Worm (Caenorhabditis elegans) whole organism, L2 larva: ENCODE measurements around the gene Y55F3BR.10.

ENCODE experiments used
- F13H6.1 ChIP-seq: sonication (generic microtip); optimal IDR thresholded peaks from 2 replicates; lab custom pipeline; 2016; ENCODE audit warnings: missing genetic modification characterization, missing compliant biosample characterization
- R02D3.7 ChIP-seq: fragments of 150-350 bp; optimal IDR thresholded peaks from 2 replicates; lab custom pipeline; 2014; ENCODE audit warnings: missing biosample characterization, missing genetic modification characterization
- Y55F3AM.14 ChIP-seq: fragments of 200-800 bp; sonication (Bioruptor generic); optimal IDR thresholded peaks from 2 replicates; lab custom pipeline; 2018; ENCODE audit warnings: mild to moderate bottlenecking, missing genetic modification characterization, missing compliant biosample characterization
- ZK546.5 ChIP-seq: sonication (generic microtip); optimal IDR thresholded peaks from 2 replicates; lab custom pipeline; 2017; ENCODE audit warnings: missing biosample characterization, missing genetic modification characterization
- alr-1 ChIP-seq: fragments of 150-350 bp; optimal IDR thresholded peaks from 2 replicates; lab custom pipeline; 2014; ENCODE audit warnings: missing biosample characterization, missing genetic modification characterization
- aly-2 ChIP-seq: fragments of 150-350 bp; optimal IDR thresholded peaks from 2 replicates; lab custom pipeline; 2014; ENCODE audit warnings: missing biosample characterization, missing genetic modification characterization
- blmp-1 ChIP-seq: sonication (generic microtip); optimal IDR thresholded peaks from 2 replicates; lab custom pipeline; 2017; ENCODE audit warnings: missing genetic modification characterization, mild to moderate bottlenecking, missing compliant biosample characterization, antibody characterized with exemption, moderate library complexity; ENCODE audit not compliant: insufficient read depth
- ceh-16 ChIP-seq: fragments of 150-350 bp; optimal IDR thresholded peaks from 2 replicates; lab custom pipeline; 2014; ENCODE audit warnings: missing biosample characterization, missing genetic modification characterization
- ceh-82 ChIP-seq: fragments of 150-350 bp; optimal IDR thresholded peaks from 2 replicates; lab custom pipeline; 2014; ENCODE audit warnings: missing biosample characterization, missing genetic modification characterization
- crh-2 ChIP-seq: sonication (generic microtip); optimal IDR thresholded peaks from 2 replicates; lab custom pipeline; 2017; ENCODE audit warnings: missing biosample characterization, missing genetic modification characterization
- dmd-4 ChIP-seq: sonication (generic microtip); optimal IDR thresholded peaks from 2 replicates; lab custom pipeline; 2017; ENCODE audit warnings: missing biosample characterization, missing genetic modification characterization
- elt-1 ChIP-seq: fragments of 150-350 bp; optimal IDR thresholded peaks from 2 replicates; lab custom pipeline; 2014; ENCODE audit warnings: missing biosample characterization, missing genetic modification characterization
- elt-3 ChIP-seq: sonication (generic microtip); optimal IDR thresholded peaks from 2 replicates; lab custom pipeline; 2017; ENCODE audit warnings: missing biosample characterization, missing genetic modification characterization
- fos-1 ChIP-seq: fragments of 150-350 bp; optimal IDR thresholded peaks from 2 replicates; lab custom pipeline; 2014; ENCODE audit warnings: missing biosample characterization, missing genetic modification characterization
- gmeb-1 ChIP-seq: fragments of 150-350 bp; optimal IDR thresholded peaks from 2 replicates; lab custom pipeline; 2014; ENCODE audit warnings: missing biosample characterization, missing genetic modification characterization
- lin-11 ChIP-seq: fragments of 150-350 bp; sonication (generic microtip); optimal IDR thresholded peaks from 2 replicates; lab custom pipeline; 2014; ENCODE audit warnings: missing biosample characterization, missing genetic modification characterization, inconsistent platforms, mixed read lengths
- lin-39 ChIP-seq: fragments of 150-350 bp; optimal IDR thresholded peaks from 2 replicates; lab custom pipeline; 2014; ENCODE audit warnings: missing biosample characterization, missing genetic modification reagents, missing genetic modification characterization
- lsy-2 ChIP-seq, 2 experiments: fragments of 150-350 bp in 1 of 2; sonication (generic microtip) in 1 of 2; optimal IDR thresholded peaks; 2 replicates each; lab custom pipeline; 2014 to 2017; ENCODE audit warnings: missing biosample characterization in 2 of 2, missing genetic modification characterization in 2 of 2
- mbf-1 ChIP-seq: sonication (generic microtip); optimal IDR thresholded peaks from 2 replicates; lab custom pipeline; 2017; ENCODE audit warnings: missing biosample characterization, missing genetic modification characterization
- nhr-10 ChIP-seq: sonication (generic microtip); optimal IDR thresholded peaks from 2 replicates; lab custom pipeline; 2017; ENCODE audit warnings: missing biosample characterization, missing genetic modification characterization
- nhr-11 ChIP-seq: fragments of 150-350 bp; optimal IDR thresholded peaks from 2 replicates; lab custom pipeline; 2014; ENCODE audit warnings: missing biosample characterization, missing genetic modification characterization
- nhr-12 ChIP-seq: fragments of 150-350 bp; optimal IDR thresholded peaks from 2 replicates; lab custom pipeline; 2014; ENCODE audit warnings: missing biosample characterization, missing genetic modification characterization
- nhr-129 ChIP-seq: fragments of 150-350 bp; optimal IDR thresholded peaks from 2 replicates; lab custom pipeline; 2014; ENCODE audit warnings: missing biosample characterization, missing genetic modification characterization
- nhr-21 ChIP-seq: fragments of 150-350 bp; optimal IDR thresholded peaks from 2 replicates; lab custom pipeline; 2014; ENCODE audit warnings: missing biosample characterization, missing genetic modification characterization
- nhr-23 ChIP-seq: fragments of 150-350 bp; optimal IDR thresholded peaks from 2 replicates; lab custom pipeline; 2014; ENCODE audit warnings: missing biosample characterization, missing genetic modification reagents, missing genetic modification characterization
- nhr-237 ChIP-seq: fragments of 150-350 bp; optimal IDR thresholded peaks from 2 replicates; lab custom pipeline; 2014; ENCODE audit warnings: missing biosample characterization, missing genetic modification characterization
- nhr-6 ChIP-seq: fragments of 150-350 bp; optimal IDR thresholded peaks from 2 replicates; lab custom pipeline; 2014; ENCODE audit warnings: missing biosample characterization, missing genetic modification characterization
- peb-1 ChIP-seq: fragments of 150-350 bp; optimal IDR thresholded peaks from 2 replicates; lab custom pipeline; 2014; ENCODE audit warnings: missing biosample characterization, missing genetic modification characterization
- sem-4 ChIP-seq: fragments of 150-350 bp; optimal IDR thresholded peaks from 2 replicates; lab custom pipeline; 2014; ENCODE audit warnings: missing biosample characterization, missing genetic modification reagents, missing genetic modification characterization
- sma-3 ChIP-seq: sonication (generic microtip); optimal IDR thresholded peaks from 2 replicates; lab custom pipeline; 2016; ENCODE audit warnings: missing genetic modification reagents, missing genetic modification characterization, missing compliant biosample characterization
- sma-9 ChIP-seq, 2 experiments: fragments of 150-350 bp in 1 of 2; sonication (generic microtip) in 1 of 2; optimal IDR thresholded peaks; 2 replicates each; lab custom pipeline; 2014 to 2016; ENCODE audit warnings: missing genetic modification characterization in 2 of 2, mild to moderate bottlenecking in 1 of 2, missing biosample characterization in 1 of 2, missing compliant biosample characterization in 1 of 2, missing genetic modification reagents in 1 of 2, moderate library complexity in 1 of 2
- snpc-4 ChIP-seq: fragments of 150-350 bp; optimal IDR thresholded peaks from 2 replicates; lab custom pipeline; 2014; ENCODE audit warnings: missing biosample characterization, missing genetic modification characterization
- unc-39 ChIP-seq: fragments of 150-350 bp; optimal IDR thresholded peaks from 2 replicates; lab custom pipeline; 2014; ENCODE audit warnings: missing biosample characterization, missing genetic modification characterization
- unc-55 ChIP-seq: fragments of 150-350 bp; sonication (generic microtip); optimal IDR thresholded peaks from 3 replicates; lab custom pipeline; 2014; ENCODE audit warnings: missing biosample characterization, missing genetic modification reagents, missing genetic modification characterization
- unc-62 ChIP-seq: fragments of 150-350 bp; optimal IDR thresholded peaks from 2 replicates; lab custom pipeline; 2014; ENCODE audit warnings: missing biosample characterization, missing genetic modification reagents, missing genetic modification characterization
- zag-1 ChIP-seq: fragments of 150-350 bp; optimal IDR thresholded peaks from 2 replicates; lab custom pipeline; 2014; ENCODE audit warnings: missing biosample characterization, missing genetic modification characterization
- ztf-1 ChIP-seq: fragments of 200-800 bp; sonication (Bioruptor generic); conservative IDR thresholded peaks from 2 replicates; pipeline ENCODE4 v1.3.6; 2022; ENCODE audit warnings: missing genetic modification characterization, missing compliant biosample characterization
- ztf-11 ChIP-seq: sonication (generic microtip); optimal IDR thresholded peaks from 2 replicates; lab custom pipeline; 2017; ENCODE audit warnings: missing biosample characterization, missing genetic modification characterization
- ztf-4 ChIP-seq: fragments of 150-350 bp; optimal IDR thresholded peaks from 2 replicates; lab custom pipeline; 2014; ENCODE audit warnings: missing biosample characterization, missing genetic modification characterization

Gene Y55F3BR.10

ce11 chrIV:804802-805201, 27.4 kb upstream of the Y55F3BR.10 start, which contains the start of gene Y55F3BL.4:
TSS of gene Y55F3BL.4 (plus strand) at chrIV:805102.
- TF ChIP-seq nhr-6 (tag; lab: Kevin White, UChicago) = no peak
- TF ChIP-seq nhr-129 (tag; lab: Kevin White, UChicago) = no peak
- no peak for TF ChIP-seq lin-11 (tag; lab: Kevin White, UChicago)
- no peak for TF ChIP-seq sem-4 (tag; lab: Kevin White, UChicago)
- TF ChIP-seq lin-39 (tag; lab: Kevin White, UChicago) = no peak
- no peak for TF ChIP-seq gmeb-1 (tag; lab: Kevin White, UChicago)
- TF ChIP-seq ceh-82 (tag; lab: Kevin White, UChicago) = no peak
- TF ChIP-seq R02D3.7 (tag; lab: Kevin White, UChicago) = no peak
- TF ChIP-seq unc-62 = no peak
- no peak for TF ChIP-seq nhr-21 (tag; lab: Kevin White, UChicago)
- TF ChIP-seq sma-3 = no peak
- no peak for TF ChIP-seq Y55F3AM.14 (GFP tag; lab: Kevin White, UChicago)
- no peak for TF ChIP-seq zag-1
- no peak for TF ChIP-seq F13H6.1 (tag; lab: Kevin White, UChicago)

ce11 chrIV:805693-806092, 26.5 kb upstream of the Y55F3BR.10 start:
- TF ChIP-seq ztf-4 (tag; lab: Kevin White, UChicago) = no peak
- TF ChIP-seq peb-1 (tag; lab: Kevin White, UChicago) = no peak
- no peak for TF ChIP-seq crh-2
- TF ChIP-seq sem-4 (tag; lab: Kevin White, UChicago) = no peak
- no peak for TF ChIP-seq ztf-1 (GFP tag; lab: Robert Waterston, UW)
- no peak for TF ChIP-seq nhr-10 (tag; lab: Kevin White, UChicago)
- no peak for TF ChIP-seq alr-1 (tag; lab: Kevin White, UChicago)
- no peak for TF ChIP-seq sma-9 (GFP tag; optimal IDR thresholded peaks at IDR 0.05; lab: Kevin White, UChicago)
- TF ChIP-seq sma-9 (tag; optimal IDR thresholded peaks at IDR 0.05; lab: Kevin White, UChicago) = no peak

- TF ChIP-seq nhr-12 (tag; lab: Kevin White, UChicago) (no peak), lin-11 (tag; lab: Kevin White, UChicago) (peak; percentile 34), ceh-16 (tag; lab: Kevin White, UChicago) (no peak), mbf-1 (no peak), zag-1 (no peak)
These were observed 25.2 kb upstream of the Y55F3BR.10 start, which contains the start of gene Y55F3BL.6 for ce11 chrIV:807027-807516. TSS of gene Y55F3BL.6 (minus strand) at chrIV:807077.

ce11 chrIV:813341-813740, 18.9 kb upstream of the Y55F3BR.10 start:
- TF ChIP-seq gmeb-1 (tag; lab: Kevin White, UChicago) = peak; percentile 29
- peak; percentile 6 for TF ChIP-seq F13H6.1 (tag; lab: Kevin White, UChicago)
- TF ChIP-seq unc-55 = peak; percentile 55
- TF ChIP-seq lsy-2 (tag; optimal IDR thresholded peaks at IDR 0.05; lab: Kevin White, UChicago) = peak in 1 of 2 experiments; percentile 31

- TF ChIP-seq nhr-23 (no peak), blmp-1 (tag; lab: Kevin White, UChicago) (no peak), nhr-12 (tag; lab: Kevin White, UChicago) (no peak), sma-3 (no peak), unc-62 (no peak), R02D3.7 (tag; lab: Kevin White, UChicago) (no peak), ZK546.5 (tag; lab: Kevin White, UChicago) (no peak), dmd-4 (no peak), ztf-11 (tag; lab: Kevin White, UChicago) (no peak), nhr-11 (tag; lab: Kevin White, UChicago) (no peak), ceh-16 (tag; lab: Kevin White, UChicago) (no peak), ceh-82 (tag; lab: Kevin White, UChicago) (no peak), zag-1 (no peak), F13H6.1 (tag; lab: Kevin White, UChicago) (no peak)
These were observed 14.4 kb upstream of the Y55F3BR.10 start for ce11 chrIV:817879-818278.

- TF ChIP-seq nhr-129 (tag; lab: Kevin White, UChicago) (no peak), aly-2 (tag; lab: Kevin White, UChicago) (no peak), unc-39 (tag; lab: Kevin White, UChicago) (no peak), snpc-4 (tag; lab: Kevin White, UChicago) (no peak), elt-3 (tag; lab: Kevin White, UChicago) (no peak), ztf-4 (tag; lab: Kevin White, UChicago) (no peak), gmeb-1 (tag; lab: Kevin White, UChicago) (no peak), nhr-237 (tag; lab: Kevin White, UChicago) (no peak), sma-9 (GFP tag; optimal IDR thresholded peaks at IDR 0.05; lab: Kevin White, UChicago) (no peak), sma-9 (tag; optimal IDR thresholded peaks at IDR 0.05; lab: Kevin White, UChicago) (no peak), blmp-1 (tag; lab: Kevin White, UChicago) (no peak), unc-55 (no peak), F13H6.1 (tag; lab: Kevin White, UChicago) (no peak), alr-1 (tag; lab: Kevin White, UChicago) (no peak), crh-2 (no peak), fos-1 (tag; lab: Kevin White, UChicago) (no peak), elt-1 (tag; lab: Kevin White, UChicago) (no peak)
These were observed 7.4 kb upstream of the Y55F3BR.10 start, which contains the start of gene zipt-15 for ce11 chrIV:824854-825253. TSS of gene zipt-15 (minus strand) at chrIV:824954.
